Fruit fly (Drosophila melanogaster) whole organism, embryonic: ENCODE measurements around the gene Ctr9.

Experiments
- Atf-2 ChIP-seq: fragments of 200-800 bp; sonication (Bioruptor generic); optimal IDR thresholded peaks from 2 replicates; lab custom pipeline; 2016; ENCODE audit warnings: missing biosample characterization, missing genetic modification characterization
- BEAF-32 ChIP-seq: fragments of 200-800 bp; sonication (Bioruptor generic); optimal IDR thresholded peaks from 3 replicates; lab custom pipeline; 2017; ENCODE audit warnings: missing biosample characterization, missing genetic modification characterization, mild to moderate bottlenecking, moderate library complexity, missing genetic modification reagents
- Bdp1 ChIP-seq: fragments of 200-800 bp; sonication (Bioruptor generic); optimal IDR thresholded peaks from 3 replicates; lab custom pipeline; 2016; ENCODE audit warnings: missing biosample characterization, missing genetic modification characterization
- C15 ChIP-seq: fragments of 200-800 bp; sonication (Bioruptor generic); IDR thresholded peaks from 3 replicates; pipeline ENCODE4 v1.3.6; 2022; ENCODE audit warnings: missing biosample characterization, missing genetic modification characterization
- CG10267 ChIP-seq: fragments of 200-800 bp; sonication (Bioruptor generic); optimal IDR thresholded peaks from 2 replicates; lab custom pipeline; 2018; ENCODE audit warnings: missing biosample characterization, mild to moderate bottlenecking, missing genetic modification characterization, moderate library complexity
- CG10274 ChIP-seq: fragments of 200-800 bp; sonication (Bioruptor generic); optimal IDR thresholded peaks from 3 replicates; lab custom pipeline; 2017; ENCODE audit warnings: missing biosample characterization, mild to moderate bottlenecking, missing genetic modification characterization
- CG10654 ChIP-seq: fragments of 200-800 bp; sonication (Bioruptor generic); optimal IDR thresholded peaks from 2 replicates; lab custom pipeline; 2016; ENCODE audit warnings: missing biosample characterization, missing genetic modification characterization
- CG10979 ChIP-seq: fragments of 200-800 bp; sonication (Bioruptor generic); optimal IDR thresholded peaks from 2 replicates; lab custom pipeline; 2018; ENCODE audit warnings: missing biosample characterization, mild to moderate bottlenecking, missing genetic modification characterization, moderate library complexity
- CG12104 ChIP-seq: fragments of 200-800 bp; sonication (Bioruptor generic); optimal IDR thresholded peaks from 3 replicates; lab custom pipeline; 2016; ENCODE audit warnings: missing biosample characterization, missing genetic modification characterization
- CG13123 ChIP-seq: fragments of 200-800 bp; sonication (Bioruptor generic); optimal IDR thresholded peaks from 2 replicates; lab custom pipeline; 2016; ENCODE audit warnings: missing biosample characterization, missing genetic modification characterization
- CG13287 ChIP-seq: fragments of 200-800 bp; sonication (Bioruptor generic); IDR thresholded peaks from 2 replicates; pipeline ENCODE4 v1.3.6; 2022; ENCODE audit warnings: missing biosample characterization, missing genetic modification characterization; ENCODE audit not compliant: partially characterized antibody
- CG13296 ChIP-seq: fragments of 200-800 bp; sonication (Bioruptor generic); optimal IDR thresholded peaks from 3 replicates; lab custom pipeline; 2018; ENCODE audit warnings: missing biosample characterization, mild to moderate bottlenecking, missing genetic modification characterization
- CG14860 ChIP-seq: fragments of 200-800 bp; sonication (Bioruptor generic); IDR thresholded peaks from 3 replicates; pipeline ENCODE4 v1.3.6; 2022; ENCODE audit warnings: missing biosample characterization, missing genetic modification characterization; ENCODE audit not compliant: partially characterized antibody
- CG1529 ChIP-seq: fragments of 200-800 bp; sonication (Bioruptor generic); optimal IDR thresholded peaks from 3 replicates; lab custom pipeline; 2018; ENCODE audit warnings: missing biosample characterization, missing genetic modification characterization
- CG16813 ChIP-seq: fragments of 200-800 bp; sonication (Bioruptor generic); IDR thresholded peaks from 3 replicates; pipeline ENCODE4 v1.3.6; 2022; ENCODE audit warnings: missing biosample characterization, missing genetic modification characterization; ENCODE audit not compliant: partially characterized antibody
- CG17385 ChIP-seq: fragments of 200-800 bp; sonication (Bioruptor generic); optimal IDR thresholded peaks from 3 replicates; lab custom pipeline; 2018; ENCODE audit warnings: missing biosample characterization, mild to moderate bottlenecking, missing genetic modification characterization
- CG2712 ChIP-seq: fragments of 200-800 bp; optimal IDR thresholded peaks from 3 replicates; lab custom pipeline; 2019; ENCODE audit warnings: missing biosample characterization, mild to moderate bottlenecking, missing genetic modification characterization, moderate library complexity
- CG31388 ChIP-seq: fragments of 200-800 bp; sonication (Bioruptor generic); optimal IDR thresholded peaks from 2 replicates; lab custom pipeline; 2016; ENCODE audit warnings: missing biosample characterization, missing genetic modification characterization
- CG3163 ChIP-seq: fragments of 200-800 bp; sonication (Bioruptor generic); optimal IDR thresholded peaks from 3 replicates; lab custom pipeline; 2016; ENCODE audit warnings: missing biosample characterization, missing genetic modification characterization
- CG32767 ChIP-seq: fragments of 200-800 bp; sonication (Bioruptor generic); IDR thresholded peaks from 2 replicates; pipeline ENCODE4 v1.3.6; 2022; ENCODE audit warnings: missing biosample characterization, missing genetic modification characterization
- CG33557 ChIP-seq: fragments of 200-800 bp; sonication (Bioruptor generic); optimal IDR thresholded peaks from 2 replicates; lab custom pipeline; 2019; ENCODE audit warnings: missing biosample characterization, mild to moderate bottlenecking, missing genetic modification characterization, moderate library complexity
- CG6854 ChIP-seq: fragments of 200-800 bp; sonication (Bioruptor generic); optimal IDR thresholded peaks from 3 replicates; lab custom pipeline; 2017; ENCODE audit warnings: missing biosample characterization, mild to moderate bottlenecking, missing genetic modification characterization
- CG7357 ChIP-seq: fragments of 200-800 bp; sonication (Bioruptor generic); IDR thresholded peaks from 3 replicates; pipeline ENCODE4 v1.3.6; 2022; ENCODE audit warnings: missing biosample characterization, missing genetic modification characterization
- CG7372 ChIP-seq: fragments of 200-800 bp; sonication (Bioruptor generic); IDR thresholded peaks from 2 replicates; pipeline ENCODE4 v1.3.6; 2022; ENCODE audit warnings: missing biosample characterization, missing genetic modification characterization
- Camta ChIP-seq: fragments of 200-800 bp; sonication (Bioruptor generic); optimal IDR thresholded peaks from 2 replicates; lab custom pipeline; 2016; ENCODE audit warnings: missing biosample characterization, missing genetic modification characterization
- CkIIα-i1 ChIP-seq: fragments of 200-800 bp; sonication (Bioruptor generic); IDR thresholded peaks from 2 replicates; pipeline ENCODE4 v1.3.6; 2022; ENCODE audit warnings: missing biosample characterization, missing genetic modification characterization
- Dfd ChIP-seq, 2 experiments: fragments of >200 bp; optimal IDR thresholded peaks; 2 replicates each; lab custom pipeline; 2017; ENCODE audit warnings: missing biosample characterization in 2 of 2, missing genetic modification characterization in 2 of 2
- Dll ChIP-seq: fragments of 200-800 bp; sonication (Bioruptor generic); IDR thresholded peaks from 4 replicates; pipeline ENCODE4 v1.3.6; 2022; ENCODE audit warnings: missing biosample characterization, missing genetic modification characterization; ENCODE audit not compliant: partially characterized antibody
- Ets97D ChIP-seq: fragments of 200-800 bp; sonication (Bioruptor generic); optimal IDR thresholded peaks from 3 replicates; lab custom pipeline; 2016; ENCODE audit warnings: missing biosample characterization, missing genetic modification characterization
- Hr39 ChIP-seq: fragments of >200 bp; optimal IDR thresholded peaks from 2 replicates; lab custom pipeline; 2017
- Lim3 ChIP-seq: fragments of 200-800 bp; sonication (Bioruptor generic); IDR thresholded peaks from 2 replicates; pipeline ENCODE4 v1.3.6; 2022; ENCODE audit warnings: missing biosample characterization, missing genetic modification characterization
- abd-A ChIP-seq: fragments of 200-800 bp; sonication (Bioruptor generic); optimal IDR thresholded peaks from 3 replicates; lab custom pipeline; 2019; ENCODE audit warnings: missing biosample characterization, mild to moderate bottlenecking, missing genetic modification characterization, moderate library complexity
- ap ChIP-seq: fragments of 200-800 bp; sonication (Bioruptor generic); IDR thresholded peaks from 2 replicates; pipeline ENCODE4 v1.3.6; 2022; ENCODE audit warnings: missing biosample characterization, missing genetic modification characterization
- ash1 ChIP-seq: fragments of 200-800 bp; sonication (Bioruptor generic); optimal IDR thresholded peaks from 2 replicates; lab custom pipeline; 2018; ENCODE audit warnings: missing biosample characterization, mild to moderate bottlenecking, missing genetic modification characterization
- br ChIP-seq: fragments of >200 bp; optimal IDR thresholded peaks from 2 replicates; lab custom pipeline; 2017
- crol ChIP-seq: fragments of 200-800 bp; sonication (Bioruptor generic); IDR thresholded peaks from 2 replicates; pipeline ENCODE4 v1.3.6; 2022; ENCODE audit warnings: missing biosample characterization, missing genetic modification characterization
- fd64A ChIP-seq: fragments of 200-800 bp; sonication (Bioruptor generic); optimal IDR thresholded peaks from 3 replicates; lab custom pipeline; 2018; ENCODE audit warnings: missing biosample characterization, mild to moderate bottlenecking, missing genetic modification characterization
- fd96Cb ChIP-seq: fragments of 200-800 bp; sonication (Bioruptor generic); optimal IDR thresholded peaks from 2 replicates; lab custom pipeline; 2018; ENCODE audit warnings: missing biosample characterization, mild to moderate bottlenecking, missing genetic modification characterization, moderate library complexity
- insv ChIP-seq, 2 experiments: fragments of 200-800 bp; sonication (Bioruptor generic); optimal IDR thresholded peaks; 3 replicates each; lab custom pipeline; 2016 to 2018; ENCODE audit warnings: missing biosample characterization in 2 of 2, missing genetic modification characterization in 2 of 2
- ken ChIP-seq: fragments of 200-800 bp; sonication (Bioruptor generic); IDR thresholded peaks from 3 replicates; pipeline ENCODE4 v1.3.6; 2022; ENCODE audit warnings: missing biosample characterization, missing genetic modification characterization
- lab ChIP-seq: fragments of 200-800 bp; sonication (Bioruptor generic); optimal IDR thresholded peaks from 3 replicates; lab custom pipeline; 2017; ENCODE audit warnings: missing biosample characterization, missing genetic modification characterization, mild to moderate bottlenecking, moderate library complexity, missing genetic modification reagents
- odd ChIP-seq: fragments of 200-800 bp; sonication (Bioruptor generic); optimal IDR thresholded peaks from 2 replicates; lab custom pipeline; 2017; ENCODE audit warnings: missing biosample characterization, mild to moderate bottlenecking, missing genetic modification characterization
- org-1 ChIP-seq: fragments of 200-800 bp; sonication (Bioruptor generic); optimal IDR thresholded peaks from 2 replicates; lab custom pipeline; 2017; ENCODE audit warnings: missing biosample characterization, missing genetic modification characterization
- peb ChIP-seq: fragments of 200-800 bp; sonication (Bioruptor generic); IDR thresholded peaks from 2 replicates; pipeline ENCODE4 v1.3.6; 2022; ENCODE audit warnings: missing biosample characterization, missing genetic modification characterization
- pita ChIP-seq: fragments of 200-800 bp; sonication (Bioruptor generic); optimal IDR thresholded peaks from 2 replicates; lab custom pipeline; 2017; ENCODE audit warnings: missing biosample characterization, mild to moderate bottlenecking, missing genetic modification characterization
- row ChIP-seq: fragments of 200-800 bp; sonication (Bioruptor generic); IDR thresholded peaks from 3 replicates; pipeline ENCODE4 v1.3.6; 2022; ENCODE audit warnings: missing biosample characterization, missing genetic modification characterization
- sug ChIP-seq: fragments of 200-800 bp; optimal IDR thresholded peaks from 2 replicates; lab custom pipeline; 2019; ENCODE audit warnings: missing biosample characterization, mild to moderate bottlenecking, missing genetic modification characterization, moderate library complexity
- tll ChIP-seq, 2 experiments: fragments of 200-800 bp in 1 of 2; fragments of >200 bp in 1 of 2; sonication (Bioruptor generic) in 1 of 2; optimal IDR thresholded peaks; 2 replicates each; lab custom pipeline; 2017 to 2019; ENCODE audit warnings: missing biosample characterization in 2 of 2, missing genetic modification characterization in 2 of 2, mild to moderate bottlenecking in 1 of 2, moderate library complexity in 1 of 2
- trem ChIP-seq: fragments of 200-800 bp; optimal IDR thresholded peaks from 3 replicates; lab custom pipeline; 2019; ENCODE audit warnings: missing biosample characterization, mild to moderate bottlenecking, missing genetic modification characterization, moderate library complexity
- unpg ChIP-seq: fragments of 200-800 bp; sonication (Bioruptor generic); optimal IDR thresholded peaks from 3 replicates; lab custom pipeline; 2018; ENCODE audit warnings: missing biosample characterization, mild to moderate bottlenecking, missing genetic modification characterization, moderate library complexity

The Ctr9 gene

DNA sequence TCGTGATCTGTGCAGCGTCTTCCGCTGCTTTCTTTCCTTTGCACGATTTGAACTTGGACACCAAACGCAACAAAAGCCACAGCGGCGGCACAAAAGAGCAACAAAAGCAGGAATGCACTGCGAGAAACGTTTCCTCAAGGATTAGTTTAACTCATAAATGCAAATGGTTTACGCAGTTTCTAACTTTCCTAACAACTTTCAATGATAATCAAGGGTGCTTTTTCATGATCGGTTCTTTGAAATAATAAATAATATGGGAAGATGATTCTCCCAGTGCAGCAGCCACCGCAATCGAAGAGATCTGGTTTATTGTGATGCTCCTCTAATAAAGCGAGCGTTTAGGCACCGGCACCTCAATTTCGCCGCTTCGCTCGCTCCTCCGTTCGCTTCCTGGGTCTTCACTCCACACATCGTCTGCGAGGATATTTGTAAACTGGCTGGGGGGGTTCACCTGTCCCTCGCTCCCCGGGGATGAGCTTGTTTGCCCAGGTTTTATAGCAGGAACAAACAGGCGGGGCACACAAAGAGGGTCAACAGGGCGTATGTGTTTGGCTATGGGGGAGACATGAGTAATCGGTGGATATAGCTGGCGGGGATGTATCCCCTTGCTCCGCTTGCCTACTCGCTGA lies 12.2 kb downstream of the Ctr9 start (continued):
- peak; percentile 21 for TF ChIP-seq CG10267 (tag; lab: Kevin White, UChicago)
- no peak for TF ChIP-seq tll (GFP tag; optimal IDR thresholded peaks at IDR 0.05; lab: Kevin White, UChicago)
- peak; percentile 61 for TF ChIP-seq Bdp1 (GFP tag; lab: Kevin White, UChicago)
- peak; percentile 60 for TF ChIP-seq peb (GFP tag; lab: Robert Waterston, UW)
- TF ChIP-seq BEAF-32 (GFP tag; lab: Kevin White, UChicago), result no peak
- peak; percentile 89 for TF ChIP-seq CG2712 (tag; lab: Kevin White, UChicago)
- TF ChIP-seq CkIIα-i1 (GFP tag; lab: Robert Waterston, UW), result no peak
- peak; percentile 62 for TF ChIP-seq CG31388 (GFP tag; lab: Kevin White, UChicago)
- TF ChIP-seq Dll (GFP tag; lab: Robert Waterston, UW), result no peak
- TF ChIP-seq CG10654, result peak; percentile 77
- TF ChIP-seq CG6854 (GFP tag; lab: Kevin White, UChicago), result no peak
- peak; percentile 87 for TF ChIP-seq fd96Cb (tag; lab: Kevin White, UChicago)
- TF ChIP-seq ken (GFP tag; lab: Robert Waterston, UW), result peak; percentile 90
- peak; percentile 25 for TF ChIP-seq CG13123 (GFP tag; lab: Kevin White, UChicago)
- no peak for TF ChIP-seq ash1 (GFP tag; lab: Kevin White, UChicago)
- TF ChIP-seq fd64A, result peak; percentile 78
- no peak for TF ChIP-seq insv (GFP tag; optimal IDR thresholded peaks at IDR 0.05; lab: Kevin White, UChicago)
- peak; percentile 52 for TF ChIP-seq Atf-2 (GFP tag; lab: Kevin White, UChicago)
- peak; percentile 41 for TF ChIP-seq CG33557 (GFP tag; lab: Kevin White, UChicago)
- no peak for TF ChIP-seq CG16813
- TF ChIP-seq odd (GFP tag; lab: Kevin White, UChicago), result peak; percentile 72
- TF ChIP-seq abd-A (tag; lab: Kevin White, UChicago), result no peak
- no peak for TF ChIP-seq sug
- peak; percentile 27 for TF ChIP-seq CG3163 (GFP tag; lab: Kevin White, UChicago)
- TF ChIP-seq CG13287 (GFP tag; lab: Robert Waterston, UW), result no peak
- TF ChIP-seq crol, result 0 out of 2 replicates have a peak, but pooled peaks have one; percentile 13
- peak; percentile 63; the same call in 1 of the 2 replicates for TF ChIP-seq CG32767 (GFP tag; lab: Robert Waterston, UW)
- peak; percentile 62; the same call in 1 of the 3 replicates for TF ChIP-seq CG7357 (GFP tag; lab: Robert Waterston, UW)
- peak; percentile 16 for TF ChIP-seq CG12104 (GFP tag; lab: Kevin White, UChicago)
- peak; percentile 58; the same call in 1 of the 2 replicates for TF ChIP-seq Lim3 (GFP tag; lab: Robert Waterston, UW)
- peak; percentile 75 for TF ChIP-seq CG17385 (GFP tag; lab: Kevin White, UChicago)
- no peak for TF ChIP-seq pita (GFP tag; lab: Kevin White, UChicago)
- TF ChIP-seq CG13296 (GFP tag; lab: Kevin White, UChicago), result peak; percentile 26
- peak; percentile 10 for TF ChIP-seq CG10274
- TF ChIP-seq C15, result peak; percentile 35; the same call in 1 of the 3 replicates
- peak; percentile 78 for TF ChIP-seq row
- TF ChIP-seq trem (tag; lab: Kevin White, UChicago), result peak; percentile 73
- no peak for TF ChIP-seq br (lab: Kevin White, UChicago)
- TF ChIP-seq Hr39 (lab: Kevin White, UChicago), result no peak
- no peak for TF ChIP-seq Dfd (GFP tag; optimal IDR thresholded peaks at IDR 0.05; lab: Kevin White, UChicago)
- TF ChIP-seq unpg (GFP tag; lab: Kevin White, UChicago), result peak; percentile 81
- TF ChIP-seq Ets97D (GFP tag; lab: Kevin White, UChicago), result no peak
- peak; percentile 56 for TF ChIP-seq org-1
- peak; percentile 56 for TF ChIP-seq ap (GFP tag; lab: Robert Waterston, UW)
- peak; percentile 49 for TF ChIP-seq Camta (GFP tag; lab: Kevin White, UChicago)
- peak; percentile 81 for TF ChIP-seq CG1529 (GFP tag; lab: Kevin White, UChicago)
- peak; percentile 86 for TF ChIP-seq CG10979 (tag; lab: Kevin White, UChicago)
- no peak for TF ChIP-seq CG14860 (GFP tag; lab: Robert Waterston, UW)
- peak; percentile 78 for TF ChIP-seq lab (GFP tag; lab: Kevin White, UChicago)
- TF ChIP-seq CG7372, result 0 out of 2 replicates have a peak, but pooled peaks have one; percentile 39
